Fruit fly (Drosophila melanogaster) whole organism, adult: ENCODE results near the gene CG15404.
A peak's percentile ranks its signal among the peaks of the same experiment; 100 is the strongest.

Experiments used
- CG12768 ChIP-seq: fragments of 200-800 bp; sonication (Bioruptor generic); optimal IDR thresholded peaks from 2 replicates; lab custom pipeline; 2017; ENCODE audit warnings: missing biosample characterization, missing genetic modification characterization, mild to moderate bottlenecking, moderate library complexity, missing genetic modification reagents
- CG33017 ChIP-seq: fragments of 200-800 bp; sonication (Bioruptor generic); optimal IDR thresholded peaks from 2 replicates; lab custom pipeline; 2018; ENCODE audit warnings: missing biosample characterization, mild to moderate bottlenecking, missing genetic modification characterization, moderate library complexity
- CG5204 ChIP-seq: fragments of 200-800 bp; sonication (Bioruptor generic); optimal IDR thresholded peaks from 2 replicates; lab custom pipeline; 2016; ENCODE audit warnings: missing biosample characterization, missing genetic modification characterization
- CG7101 ChIP-seq: fragments of 200-800 bp; sonication (Bioruptor generic); optimal IDR thresholded peaks from 2 replicates; lab custom pipeline; 2018; ENCODE audit warnings: missing biosample characterization, mild to moderate bottlenecking, missing genetic modification characterization, moderate library complexity
- Clk ChIP-seq: fragments of 200-800 bp; sonication (Bioruptor generic); optimal IDR thresholded peaks from 2 replicates; lab custom pipeline; 2017; ENCODE audit warnings: missing biosample characterization, missing genetic modification characterization
- Hr96 ChIP-seq: fragments of 200-800 bp; sonication (Bioruptor generic); optimal IDR thresholded peaks from 2 replicates; lab custom pipeline; 2016; ENCODE audit warnings: missing biosample characterization, missing genetic modification characterization
- bab1 ChIP-seq: fragments of 200-800 bp; sonication (Bioruptor generic); optimal IDR thresholded peaks from 3 replicates; lab custom pipeline; 2019; ENCODE audit warnings: missing biosample characterization, mild to moderate bottlenecking, missing genetic modification characterization, moderate library complexity
- kay ChIP-seq: fragments of 200-800 bp; sonication (Bioruptor generic); peaks from one replicate; lab custom pipeline; 2016; ENCODE audit warnings: missing biosample characterization, missing genetic modification characterization, borderline replicate concordance
- pad ChIP-seq: fragments of 200-800 bp; sonication (Bioruptor generic); optimal IDR thresholded peaks from 3 replicates; lab custom pipeline; 2017; ENCODE audit warnings: missing biosample characterization, missing genetic modification characterization, mild to moderate bottlenecking, moderate library complexity, missing genetic modification reagents
- tj ChIP-seq: fragments of 200-800 bp; sonication (Bioruptor generic); optimal IDR thresholded peaks from 3 replicates; lab custom pipeline; 2017; ENCODE audit warnings: missing biosample characterization, mild to moderate bottlenecking, missing genetic modification characterization, moderate library complexity
- toe ChIP-seq: fragments of 200-800 bp; sonication (Bioruptor generic); optimal IDR thresholded peaks from 2 replicates; lab custom pipeline; 2016; ENCODE audit warnings: missing biosample characterization, missing genetic modification characterization

dm6 chr2L:3159144-3160000, 14.4 kb upstream of the CG15404 start, which contains the start of the genes Mad and gkt:
- TF ChIP-seq Hr96 (GFP tag; lab: Kevin White, UChicago): no peak
- peak; percentile 22 for TF ChIP-seq pad
- TF ChIP-seq CG5204 (GFP tag; lab: Kevin White, UChicago): no peak
- no peak for TF ChIP-seq Clk (GFP tag; lab: Kevin White, UChicago)
- no peak for TF ChIP-seq toe (GFP tag; lab: Kevin White, UChicago)
- TF ChIP-seq bab1 (GFP tag; lab: Kevin White, UChicago): peak; percentile 2
- no peak for TF ChIP-seq kay
- TF ChIP-seq CG12768 (GFP tag; lab: Kevin White, UChicago): no peak
- no peak for TF ChIP-seq tj
- no peak for TF ChIP-seq CG33017 (tag; lab: Kevin White, UChicago)
- no peak for TF ChIP-seq CG7101 (tag; lab: Kevin White, UChicago)
